Fruit fly (Drosophila melanogaster): ENCODE measurements around the gene CG42788.

dm6 chr3R:15121599-15122394 lies 9.9 kb downstream of the CG42788 start:
- no peak for TF ChIP-seq ttk (optimal IDR thresholded peaks at IDR 0.05)
- TF ChIP-seq h (optimal IDR thresholded peaks at IDR 0.05), result no peak
- no peak for TF ChIP-seq psq (optimal IDR thresholded peaks at IDR 0.05)
- no peak for TF ChIP-seq Sin3A (optimal IDR thresholded peaks at IDR 0.05)
- no peak for TF ChIP-seq insv (optimal IDR thresholded peaks at IDR 0.05)
- TF ChIP-seq Myc (optimal IDR thresholded peaks at IDR 0.05), result no peak
